Worm (Caenorhabditis elegans) whole organism, L1 larva: ENCODE measurements around the gene Y39B6A.9.

Experiments used
- lsy-2 ChIP-seq, 2 experiments: fragments of 150-350 bp; optimal IDR thresholded peaks; 2 replicates each; lab custom pipeline; 2014; ENCODE audit warnings: missing biosample characterization in 2 of 2, missing genetic modification characterization in 2 of 2
- nhr-237 ChIP-seq: fragments of 150-350 bp; optimal IDR thresholded peaks from 2 replicates; lab custom pipeline; 2014; ENCODE audit warnings: missing biosample characterization, missing genetic modification characterization

DNA sequence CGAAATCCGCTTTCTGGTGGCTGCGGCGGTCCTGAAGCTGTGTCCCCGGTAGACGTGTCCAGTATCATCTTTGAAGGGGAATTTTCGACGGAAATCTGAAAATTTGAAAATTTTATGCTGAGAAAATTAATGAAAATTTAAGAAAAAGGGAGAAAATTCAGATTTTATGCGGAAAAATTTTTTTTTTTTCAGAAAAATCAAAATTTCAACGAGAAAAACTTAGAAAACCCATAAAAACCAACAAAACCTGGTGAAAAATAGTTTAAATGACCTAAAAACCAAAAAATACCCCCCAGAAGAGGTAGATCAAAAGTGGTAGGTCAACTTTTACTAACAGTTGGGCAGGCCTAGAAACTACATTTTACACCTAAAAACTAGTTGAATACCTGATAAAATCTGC, 2.8 kb upstream of the Y39B6A.9 start, which contains the start of gene Y39B6A.10:
- TF ChIP-seq lsy-2 (tag; optimal IDR thresholded peaks at IDR 0.05; lab: Kevin White, UChicago) (no peak), nhr-237 (tag; lab: Kevin White, UChicago) (no peak)
